Fruit fly (Drosophila melanogaster): ENCODE results near the gene CG6462.

DNA sequence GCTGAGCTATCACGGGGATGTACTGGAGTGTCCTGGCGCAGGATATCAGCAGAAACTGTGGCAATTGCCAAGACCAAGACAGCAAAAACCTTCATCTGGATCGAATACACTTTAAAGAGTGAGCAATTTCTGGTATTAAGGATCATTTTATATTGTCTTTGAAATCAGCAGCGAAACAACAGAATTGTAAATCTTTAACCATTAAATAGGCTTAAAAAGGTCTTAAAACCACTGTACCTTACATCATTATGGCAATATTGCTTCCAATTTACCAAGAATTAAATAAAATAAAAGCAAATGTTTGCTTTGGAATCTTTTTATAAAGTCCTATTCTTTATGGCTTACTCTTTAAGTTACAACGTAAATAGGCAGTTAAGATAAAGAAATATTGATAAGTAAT is 2.4 kb upstream of the CG6462 start, which contains the start of gene CG10477:
- TF ChIP-seq CG14711 (tag; optimal IDR thresholded peaks at IDR 0.05): no peak
- no peak for TF ChIP-seq Clk (GFP tag; optimal IDR thresholded peaks at IDR 0.05)
- TF ChIP-seq kay (GFP tag; ENCODE audit: borderline replicate concordance): no peak
- TF ChIP-seq bab1 (GFP tag; optimal IDR thresholded peaks at IDR 0.05): no peak
- TF ChIP-seq cnc (optimal IDR thresholded peaks at IDR 0.05): no peak
- TF ChIP-seq CG5204 (GFP tag; optimal IDR thresholded peaks at IDR 0.05): no peak
- no peak for TF ChIP-seq CG7045 (GFP tag; optimal IDR thresholded peaks at IDR 0.05)

Measured in whole organism, adult.